Fruit fly (Drosophila melanogaster): Measurements from ENCODE around the gene btn.
A peak's percentile ranks its signal among the peaks of the same experiment; 100 is the strongest.

btn gene

dm6 chr3R:22536504-22537423 is 49.7 kb downstream of the btn start (continued):
- TF ChIP-seq ftz-f1 (GFP tag; optimal IDR thresholded peaks at IDR 0.05) (no peak), CG2120 (GFP tag; optimal IDR thresholded peaks at IDR 0.05) (peak; percentile 56), kah (GFP tag; optimal IDR thresholded peaks at IDR 0.05) (no peak), sisA (GFP tag; IDR thresholded peaks at IDR 0.05) (peak; percentile 37; the same call in 1 of the 2 replicates), lbe (GFP tag; optimal IDR thresholded peaks at IDR 0.05) (no peak), CG3281 (GFP tag; optimal IDR thresholded peaks at IDR 0.05) (peak; percentile 35), CG11696 (GFP tag; IDR thresholded peaks at IDR 0.05) (0 out of 2 replicates have a peak, but pooled peaks have one; percentile 13), CG6854 (GFP tag; optimal IDR thresholded peaks at IDR 0.05) (no peak), caup (GFP tag; optimal IDR thresholded peaks at IDR 0.05; ENCODE audit: severe bottlenecking) (no peak), HLH4C (GFP tag; IDR thresholded peaks at IDR 0.05; ENCODE audit: partially characterized antibody) (no peak), CG9215 (GFP tag; IDR thresholded peaks at IDR 0.05) (no peak), inv (GFP tag; IDR thresholded peaks at IDR 0.05; ENCODE audit: partially characterized antibody) (no peak), CG10462 (GFP tag; optimal IDR thresholded peaks at IDR 0.05) (no peak), Dfd (GFP tag; optimal IDR thresholded peaks at IDR 0.05) (no peak), bowl (GFP tag; IDR thresholded peaks at IDR 0.05) (no peak), BEAF-32 (GFP tag; optimal IDR thresholded peaks at IDR 0.05) (no peak), CG8281 (tag; optimal IDR thresholded peaks at IDR 0.05) (no peak), CG11723 (GFP tag; optimal IDR thresholded peaks at IDR 0.05) (no peak), Dll (GFP tag; IDR thresholded peaks at IDR 0.05; ENCODE audit: partially characterized antibody) (no peak), Awh (GFP tag; IDR thresholded peaks at IDR 0.05) (no peak), CG18262 (tag; optimal IDR thresholded peaks at IDR 0.05) (peak; percentile 23), eve (GFP tag; optimal IDR thresholded peaks at IDR 0.05) (no peak), CG2712 (tag; optimal IDR thresholded peaks at IDR 0.05) (peak; percentile 40), Vsx1 (GFP tag; optimal IDR thresholded peaks at IDR 0.05) (no peak), so (GFP tag; IDR thresholded peaks at IDR 0.05) (no peak), Poxn (GFP tag; IDR thresholded peaks at IDR 0.05) (no peak), gsb-n (tag; optimal IDR thresholded peaks at IDR 0.05) (no peak), CG32532 (GFP tag; IDR thresholded peaks at IDR 0.05) (peak; percentile 30; the same call in 1 of the 2 replicates), Hr51 (GFP tag; optimal IDR thresholded peaks at IDR 0.05) (peak in 1 of 2 experiments; percentile 77), tna (GFP tag; IDR thresholded peaks at IDR 0.05; ENCODE audit: partially characterized antibody) (no peak), CG14050 (GFP tag; IDR thresholded peaks at IDR 0.05) (peak; percentile 40; the same call in 1 of the 3 replicates), Hand (GFP tag; optimal IDR thresholded peaks at IDR 0.05) (no peak), Scr (GFP tag; IDR thresholded peaks at IDR 0.05; ENCODE audit: partially characterized antibody) (no peak), repo (GFP tag; optimal IDR thresholded peaks at IDR 0.05) (no peak), bab2 (GFP tag; optimal IDR thresholded peaks at IDR 0.05) (peak; percentile 33), CG31441 (GFP tag; IDR thresholded peaks at IDR 0.05) (peak; percentile 56), CG5245 (GFP tag; optimal IDR thresholded peaks at IDR 0.05) (no peak), peb (GFP tag; IDR thresholded peaks at IDR 0.05) (no peak)

All from whole organism, embryonic.